Fruit fly (Drosophila melanogaster): ENCODE measurements around the gene CG15546.

CG15546 gene

dm6 chr3R:30851843-30852365 lies 24.1 kb downstream of the CG15546 start, which contains the start of gene tll (continued):
- TF ChIP-seq ase (GFP tag; IDR thresholded peaks at IDR 0.05): no peak
- TF ChIP-seq tna (GFP tag; IDR thresholded peaks at IDR 0.05; ENCODE audit: partially characterized antibody): no peak
- TF ChIP-seq CG18011 (GFP tag; optimal IDR thresholded peaks at IDR 0.05): no peak
- peak; percentile 49; the same call in 1 of the 2 replicates for TF ChIP-seq seq (GFP tag; IDR thresholded peaks at IDR 0.05)
- TF ChIP-seq her (GFP tag; optimal IDR thresholded peaks at IDR 0.05): no peak
- no peak for TF ChIP-seq CG14965 (GFP tag; optimal IDR thresholded peaks at IDR 0.05; ENCODE audit: borderline replicate concordance)
- TF ChIP-seq CG17361 (GFP tag; IDR thresholded peaks at IDR 0.05): no peak
- TF ChIP-seq sens (GFP tag): peak; percentile 49
- no peak for TF ChIP-seq CG9797 (GFP tag; optimal IDR thresholded peaks at IDR 0.05)
- no peak for TF ChIP-seq CG5953 (GFP tag; IDR thresholded peaks at IDR 0.05)
- TF ChIP-seq CG7928 (GFP tag; optimal IDR thresholded peaks at IDR 0.05): no peak
- TF ChIP-seq CG15479 (GFP tag; optimal IDR thresholded peaks at IDR 0.05): peak; percentile 99
- TF ChIP-seq NC2α (GFP tag; optimal IDR thresholded peaks at IDR 0.05): no peak
- TF ChIP-seq zfh2 (GFP tag; optimal IDR thresholded peaks at IDR 0.05): no peak
- peak; percentile 92 for TF ChIP-seq Nf-YC (tag; optimal IDR thresholded peaks at IDR 0.05)
- TF ChIP-seq Bdp1 (GFP tag; optimal IDR thresholded peaks at IDR 0.05): no peak
- TF ChIP-seq Ssrp (tag; optimal IDR thresholded peaks at IDR 0.05): no peak
- no peak for TF ChIP-seq CG11504 (tag; optimal IDR thresholded peaks at IDR 0.05)
- peak; percentile 6 for TF ChIP-seq Kr (GFP tag; optimal IDR thresholded peaks at IDR 0.05)
- no peak for TF ChIP-seq D19B (GFP tag; optimal IDR thresholded peaks at IDR 0.05)
- no peak for TF ChIP-seq vnd (GFP tag; IDR thresholded peaks at IDR 0.05; ENCODE audit: partially characterized antibody)
- TF ChIP-seq al (GFP tag; IDR thresholded peaks at IDR 0.05): no peak

- peak in 1 of 2 experiments; percentile 50 for TF ChIP-seq insv (GFP tag; optimal IDR thresholded peaks at IDR 0.05)
- TF ChIP-seq nerfin-1 (tag; optimal IDR thresholded peaks at IDR 0.05): peak; percentile 94
- TF ChIP-seq Hr3 (GFP tag; optimal IDR thresholded peaks at IDR 0.05): no peak
These were observed 25.5 kb downstream of the CG15546 start for dm6 chr3R:30850460-30850859.

- no peak for TF ChIP-seq CG3838 (GFP tag; optimal IDR thresholded peaks at IDR 0.05)
- no peak for TF ChIP-seq Hmr (GFP tag; optimal IDR thresholded peaks at IDR 0.05)
- TF ChIP-seq C15 (GFP tag; IDR thresholded peaks at IDR 0.05): no peak
- TF ChIP-seq tx (GFP tag; optimal IDR thresholded peaks at IDR 0.05): no peak
- TF ChIP-seq CG10209 (GFP tag; optimal IDR thresholded peaks at IDR 0.05): no peak
- no peak for TF ChIP-seq Oli (tag; optimal IDR thresholded peaks at IDR 0.05)
- no peak for TF ChIP-seq Xrp1 (GFP tag; IDR thresholded peaks at IDR 0.05)
- no peak for TF ChIP-seq BtbVII (GFP tag; optimal IDR thresholded peaks at IDR 0.05)
- TF ChIP-seq fru (optimal IDR thresholded peaks at IDR 0.05): no peak
- no peak for TF ChIP-seq her (GFP tag; optimal IDR thresholded peaks at IDR 0.05)
- TF ChIP-seq CG7745 (tag; optimal IDR thresholded peaks at IDR 0.05): no peak
- TF ChIP-seq Bdp1 (GFP tag; optimal IDR thresholded peaks at IDR 0.05): no peak
- TF ChIP-seq tll (GFP tag; optimal IDR thresholded peaks at IDR 0.05): peak in 1 of 2 experiments; percentile 100
- no peak for TF ChIP-seq Rfx (GFP tag; IDR thresholded peaks at IDR 0.05)
- TF ChIP-seq cad (GFP tag; optimal IDR thresholded peaks at IDR 0.05): peak; percentile 89
- TF ChIP-seq Ptx1 (GFP tag; IDR thresholded peaks at IDR 0.05): no peak
- peak; percentile 76 for TF ChIP-seq zen (tag; optimal IDR thresholded peaks at IDR 0.05)
- no peak for TF ChIP-seq Bgb (GFP tag; IDR thresholded peaks at IDR 0.05; ENCODE audit: partially characterized antibody)
- no peak for TF ChIP-seq Hand (GFP tag; optimal IDR thresholded peaks at IDR 0.05)
- peak; percentile 78 for TF ChIP-seq Ets65A (GFP tag)
- TF ChIP-seq trem (tag; optimal IDR thresholded peaks at IDR 0.05): no peak
- TF ChIP-seq Spps (tag; optimal IDR thresholded peaks at IDR 0.05): no peak
- TF ChIP-seq sd (tag; optimal IDR thresholded peaks at IDR 0.05): no peak
- no peak for TF ChIP-seq cas (GFP tag; IDR thresholded peaks at IDR 0.05)
- no peak for TF ChIP-seq Gug (GFP tag; IDR thresholded peaks at IDR 0.05)
These were observed 26.4 kb downstream of the CG15546 start for dm6 chr3R:30849473-30850145.
